Worm (Caenorhabditis elegans) whole organism, mixed stage, embryonic: ENCODE measurements around the gene K11G9.5.

Source experiments
- ces-1 ChIP-seq: fragments of 150-350 bp; optimal IDR thresholded peaks from 2 replicates; lab custom pipeline; 2014; ENCODE audit warnings: missing biosample characterization, missing genetic modification reagents, missing genetic modification characterization
- cnd-1 ChIP-seq: fragments of 200-800 bp; sonication (Bioruptor generic); optimal IDR thresholded peaks from 2 replicates; lab custom pipeline; 2018; ENCODE audit warnings: mild to moderate bottlenecking, missing genetic modification characterization, missing compliant biosample characterization
- elt-3 ChIP-seq: fragments of 150-350 bp; optimal IDR thresholded peaks from 2 replicates; lab custom pipeline; 2014; ENCODE audit warnings: missing biosample characterization, missing genetic modification characterization
- flh-1 ChIP-seq: fragments of 200-800 bp; sonication (Bioruptor generic); optimal IDR thresholded peaks from 2 replicates; lab custom pipeline; 2018; ENCODE audit warnings: mild to moderate bottlenecking, missing genetic modification characterization, moderate library complexity, missing compliant biosample characterization
- mab-5 ChIP-seq: fragments of 150-350 bp; optimal IDR thresholded peaks from 2 replicates; lab custom pipeline; 2014; ENCODE audit warnings: missing biosample characterization, missing genetic modification characterization
- mep-1 ChIP-seq: fragments of 150-350 bp; optimal IDR thresholded peaks from 2 replicates; lab custom pipeline; 2017; ENCODE audit warnings: missing biosample characterization, missing genetic modification reagents, missing genetic modification characterization, inconsistent platforms
- nhr-2 ChIP-seq: fragments of 150-350 bp; optimal IDR thresholded peaks from 2 replicates; lab custom pipeline; 2014; ENCODE audit warnings: missing biosample characterization, missing genetic modification characterization
- nhr-237 ChIP-seq: fragments of 150-350 bp; optimal IDR thresholded peaks from 2 replicates; lab custom pipeline; 2014; ENCODE audit warnings: missing biosample characterization, missing genetic modification characterization
- nhr-28 ChIP-seq: fragments of 150-350 bp; optimal IDR thresholded peaks from 2 replicates; lab custom pipeline; 2014; ENCODE audit warnings: missing biosample characterization, missing genetic modification characterization
- nhr-76 ChIP-seq: sonication (generic microtip); optimal IDR thresholded peaks from 2 replicates; lab custom pipeline; 2017; ENCODE audit warnings: missing biosample characterization, missing genetic modification characterization
- pha-4 ChIP-seq: fragments of 150-350 bp; optimal IDR thresholded peaks from 2 replicates; lab custom pipeline; 2018; ENCODE audit warnings: missing biosample characterization, missing genetic modification reagents, missing genetic modification characterization
- snpc-4 ChIP-seq: fragments of 150-350 bp; optimal IDR thresholded peaks from 2 replicates; lab custom pipeline; 2014; ENCODE audit warnings: missing biosample characterization, missing genetic modification characterization
- ztf-11 ChIP-seq: fragments of 150-350 bp; optimal IDR thresholded peaks from 2 replicates; lab custom pipeline; 2014; ENCODE audit warnings: missing biosample characterization, missing genetic modification characterization

DNA sequence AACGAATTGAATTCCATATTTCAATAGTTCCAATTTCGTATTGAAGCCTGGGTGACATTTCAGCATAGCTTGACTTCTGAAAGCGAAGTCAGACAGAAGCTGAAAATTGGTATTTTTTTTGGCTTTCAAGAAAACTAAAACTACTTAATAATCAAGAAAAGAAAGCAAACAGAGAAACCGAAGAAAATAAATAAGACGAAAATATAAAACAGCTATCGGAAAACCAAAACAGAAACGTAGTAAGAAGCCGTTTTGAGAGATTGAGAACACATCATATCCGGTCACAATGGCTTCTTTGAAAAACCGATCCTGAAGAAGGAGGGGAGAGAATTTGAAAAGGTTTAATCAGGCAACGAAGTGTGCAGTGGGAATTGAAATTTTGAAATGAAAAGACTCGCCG lies 29.9 kb upstream of the K11G9.5 start, which contains the start of gene srg-30:
- no peak for TF ChIP-seq mab-5
- TF ChIP-seq cnd-1 (tag; lab: Kevin White, UChicago): no peak
- TF ChIP-seq elt-3 (tag; lab: Kevin White, UChicago): no peak
- no peak for TF ChIP-seq ces-1 (GFP tag; lab: Kevin White, UChicago)
- no peak for TF ChIP-seq snpc-4 (tag; lab: Kevin White, UChicago)
- TF ChIP-seq nhr-237 (tag; lab: Kevin White, UChicago): no peak
- no peak for TF ChIP-seq pha-4
- no peak for TF ChIP-seq nhr-28 (tag; lab: Kevin White, UChicago)
- TF ChIP-seq nhr-76: no peak
- TF ChIP-seq flh-1 (GFP tag; lab: Kevin White, UChicago): no peak
- TF ChIP-seq mep-1 (tag; lab: Kevin White, UChicago): no peak
- no peak for TF ChIP-seq ztf-11
- TF ChIP-seq nhr-2 (tag; lab: Kevin White, UChicago): no peak
